Worm (Caenorhabditis elegans): Measurements from ENCODE around the gene K08E7.8.

- no peak for TF ChIP-seq ama-1 (optimal IDR thresholded peaks at IDR 0.05)
- no peak for TF ChIP-seq ets-7 (tag; optimal IDR thresholded peaks at IDR 0.05)
- no peak for TF ChIP-seq hnd-1 (tag; optimal IDR thresholded peaks at IDR 0.05)
Measured at ce11 chrIV:12630922-12631321, 45.1 kb upstream of the K08E7.8 start, which contains the start of gene ark-1.

Measured in whole organism, early embryonic.